Fruit fly (Drosophila melanogaster) whole organism, adult: ENCODE data around the gene east.

ENCODE experiments used
- CG11617 ChIP-seq: fragments of 200-800 bp; sonication (Bioruptor generic); optimal IDR thresholded peaks from 2 replicates; lab custom pipeline; 2017; ENCODE audit warnings: mild to moderate bottlenecking, missing biosample characterization, missing genetic modification reagents, missing genetic modification characterization
- CG12768 ChIP-seq: fragments of 200-800 bp; sonication (Bioruptor generic); optimal IDR thresholded peaks from 2 replicates; lab custom pipeline; 2017; ENCODE audit warnings: missing biosample characterization, missing genetic modification characterization, mild to moderate bottlenecking, moderate library complexity, missing genetic modification reagents
- CG14711 ChIP-seq: fragments of 200-800 bp; sonication (Bioruptor generic); optimal IDR thresholded peaks from 2 replicates; lab custom pipeline; 2018; ENCODE audit warnings: missing biosample characterization, mild to moderate bottlenecking, missing genetic modification characterization, moderate library complexity
- CG1620 ChIP-seq: fragments of 200-800 bp; sonication (Bioruptor generic); optimal IDR thresholded peaks from 2 replicates; lab custom pipeline; 2016; ENCODE audit warnings: missing biosample characterization, missing genetic modification characterization
- CG33017 ChIP-seq: fragments of 200-800 bp; sonication (Bioruptor generic); optimal IDR thresholded peaks from 2 replicates; lab custom pipeline; 2018; ENCODE audit warnings: missing biosample characterization, mild to moderate bottlenecking, missing genetic modification characterization, moderate library complexity
- CG5204 ChIP-seq: fragments of 200-800 bp; sonication (Bioruptor generic); optimal IDR thresholded peaks from 2 replicates; lab custom pipeline; 2016; ENCODE audit warnings: missing biosample characterization, missing genetic modification characterization
- CG7045 ChIP-seq: fragments of 200-800 bp; sonication (Bioruptor generic); optimal IDR thresholded peaks from 2 replicates; lab custom pipeline; 2017; ENCODE audit warnings: missing biosample characterization, mild to moderate bottlenecking, missing genetic modification characterization
- CG7101 ChIP-seq: fragments of 200-800 bp; sonication (Bioruptor generic); optimal IDR thresholded peaks from 2 replicates; lab custom pipeline; 2018; ENCODE audit warnings: missing biosample characterization, mild to moderate bottlenecking, missing genetic modification characterization, moderate library complexity
- Clk ChIP-seq: fragments of 200-800 bp; sonication (Bioruptor generic); optimal IDR thresholded peaks from 2 replicates; lab custom pipeline; 2017; ENCODE audit warnings: missing biosample characterization, missing genetic modification characterization
- Crg-1 ChIP-seq: fragments of 200-800 bp; sonication (Bioruptor generic); optimal IDR thresholded peaks from 2 replicates; lab custom pipeline; 2016; ENCODE audit warnings: missing biosample characterization, missing genetic modification characterization
- Hr96 ChIP-seq: fragments of 200-800 bp; sonication (Bioruptor generic); optimal IDR thresholded peaks from 2 replicates; lab custom pipeline; 2016; ENCODE audit warnings: missing biosample characterization, missing genetic modification characterization
- Mnt ChIP-seq: fragments of 200-800 bp; sonication (Bioruptor generic); optimal IDR thresholded peaks from 2 replicates; lab custom pipeline; 2016; ENCODE audit warnings: missing biosample characterization, mild to moderate bottlenecking, missing genetic modification characterization
- bab1 ChIP-seq: fragments of 200-800 bp; sonication (Bioruptor generic); optimal IDR thresholded peaks from 3 replicates; lab custom pipeline; 2019; ENCODE audit warnings: missing biosample characterization, mild to moderate bottlenecking, missing genetic modification characterization, moderate library complexity
- cic ChIP-seq: fragments of 200-800 bp; sonication (Bioruptor generic); optimal IDR thresholded peaks from 2 replicates; lab custom pipeline; 2017; ENCODE audit warnings: missing biosample characterization, mild to moderate bottlenecking, missing genetic modification characterization, moderate library complexity
- cnc ChIP-seq, 2 experiments: fragments of >200 bp; optimal IDR thresholded peaks; 2 replicates each; lab custom pipeline; 2017
- kay ChIP-seq: fragments of 200-800 bp; sonication (Bioruptor generic); peaks from one replicate; lab custom pipeline; 2016; ENCODE audit warnings: missing biosample characterization, missing genetic modification characterization, borderline replicate concordance
- ovo ChIP-seq: fragments of 200-800 bp; sonication (Bioruptor generic); optimal IDR thresholded peaks from 2 replicates; lab custom pipeline; 2016; ENCODE audit warnings: missing biosample characterization, missing genetic modification characterization
- pad ChIP-seq: fragments of 200-800 bp; sonication (Bioruptor generic); optimal IDR thresholded peaks from 3 replicates; lab custom pipeline; 2017; ENCODE audit warnings: missing biosample characterization, missing genetic modification characterization, mild to moderate bottlenecking, moderate library complexity, missing genetic modification reagents
- tj ChIP-seq: fragments of 200-800 bp; sonication (Bioruptor generic); optimal IDR thresholded peaks from 3 replicates; lab custom pipeline; 2017; ENCODE audit warnings: missing biosample characterization, mild to moderate bottlenecking, missing genetic modification characterization, moderate library complexity
- toe ChIP-seq: fragments of 200-800 bp; sonication (Bioruptor generic); optimal IDR thresholded peaks from 2 replicates; lab custom pipeline; 2016; ENCODE audit warnings: missing biosample characterization, missing genetic modification characterization

Gene east

DNA sequence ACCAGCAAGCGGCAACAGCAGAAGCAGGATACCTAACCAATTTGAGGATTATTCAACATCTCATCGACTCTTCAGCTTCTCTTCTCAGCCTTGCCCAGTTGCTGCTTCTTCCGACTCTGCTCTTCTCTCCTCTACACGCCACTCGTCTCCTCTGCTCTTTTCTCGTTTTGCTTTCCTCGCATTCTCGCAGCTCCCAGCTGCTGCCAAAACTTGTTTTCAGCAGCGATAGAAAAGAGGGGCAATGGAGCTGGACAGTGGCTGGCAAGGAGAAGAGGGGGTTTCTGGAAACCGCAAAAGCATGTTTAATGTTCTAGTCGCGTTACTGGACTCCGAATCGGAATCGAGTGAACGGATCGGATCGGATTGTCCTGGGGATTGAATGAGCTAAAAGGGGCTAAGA is 2.7 kb downstream of the east start:
- TF ChIP-seq CG11617 (GFP tag; lab: Kevin White, UChicago) (no peak), cnc (optimal IDR thresholded peaks at IDR 0.05; lab: Kevin White, UChicago) (no peak), Clk (no peak), cic (no peak), CG12768 (GFP tag; lab: Kevin White, UChicago) (no peak), kay (no peak), Mnt (GFP tag; lab: Kevin White, UChicago) (no peak), CG33017 (no peak), Hr96 (GFP tag; lab: Kevin White, UChicago) (no peak), CG1620 (no peak), CG7045 (no peak), tj (GFP tag; lab: Kevin White, UChicago) (no peak), ovo (GFP tag; lab: Kevin White, UChicago) (no peak), CG5204 (GFP tag; lab: Kevin White, UChicago) (no peak), bab1 (GFP tag; lab: Kevin White, UChicago) (no peak), toe (GFP tag; lab: Kevin White, UChicago) (no peak), pad (GFP tag; lab: Kevin White, UChicago) (no peak), Crg-1 (no peak), CG7101 (tag; lab: Kevin White, UChicago) (no peak), CG14711 (tag; lab: Kevin White, UChicago) (no peak)

DNA sequence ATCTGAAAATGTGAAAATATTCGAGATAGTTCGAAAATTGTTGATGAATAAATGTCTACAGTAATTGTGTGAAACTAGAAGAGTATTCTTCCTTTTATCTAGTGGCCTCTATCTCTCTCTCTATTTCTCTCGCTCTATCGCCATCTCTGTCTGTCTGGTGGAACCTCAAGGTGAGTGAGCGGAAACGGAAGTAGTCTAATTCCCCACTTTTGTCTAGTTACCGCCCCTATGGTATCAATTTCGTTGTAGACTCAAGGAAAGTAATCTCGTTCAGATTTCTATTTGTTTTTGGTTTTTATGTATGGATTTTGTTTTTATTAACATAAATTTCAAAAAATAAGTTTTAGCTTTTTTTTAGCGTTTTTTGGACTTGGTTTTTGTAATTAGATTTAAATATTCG is 14.2 kb downstream of the east start:
- TF ChIP-seq Clk, result no peak
- TF ChIP-seq Mnt (GFP tag; lab: Kevin White, UChicago), result no peak
- no peak for TF ChIP-seq CG12768 (GFP tag; lab: Kevin White, UChicago)
- TF ChIP-seq cic, result no peak
- TF ChIP-seq CG1620, result no peak
- TF ChIP-seq ovo (GFP tag; lab: Kevin White, UChicago), result no peak
- no peak for TF ChIP-seq kay
- no peak for TF ChIP-seq CG11617 (GFP tag; lab: Kevin White, UChicago)
- no peak for TF ChIP-seq CG14711 (tag; lab: Kevin White, UChicago)
- no peak for TF ChIP-seq cnc (optimal IDR thresholded peaks at IDR 0.05; lab: Kevin White, UChicago)
- TF ChIP-seq CG33017, result no peak
- TF ChIP-seq bab1 (GFP tag; lab: Kevin White, UChicago), result no peak
- no peak for TF ChIP-seq Crg-1
- TF ChIP-seq CG5204 (GFP tag; lab: Kevin White, UChicago), result no peak
- no peak for TF ChIP-seq CG7045
- no peak for TF ChIP-seq toe (GFP tag; lab: Kevin White, UChicago)
- no peak for TF ChIP-seq Hr96 (GFP tag; lab: Kevin White, UChicago)
- TF ChIP-seq pad (GFP tag; lab: Kevin White, UChicago), result no peak
- TF ChIP-seq CG7101 (tag; lab: Kevin White, UChicago), result no peak

DNA sequence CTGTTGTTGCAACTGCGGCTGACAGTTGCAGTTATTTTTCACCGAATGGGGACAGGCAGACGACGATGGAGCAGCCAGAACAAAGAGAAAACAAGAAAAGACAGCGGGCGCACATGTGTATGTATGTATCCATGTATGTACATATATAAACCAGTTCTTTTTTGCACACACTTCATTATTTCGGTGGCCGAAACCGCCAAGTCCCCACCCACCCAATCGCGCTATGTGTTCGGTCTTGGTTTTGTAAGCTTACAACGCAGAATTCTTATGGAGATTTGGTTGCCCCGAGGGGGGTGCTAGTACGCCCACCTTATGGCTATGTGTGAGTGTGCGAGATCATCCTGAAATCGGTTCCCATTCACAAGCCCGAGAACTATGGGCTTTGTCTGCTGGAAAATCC is 20.6 kb downstream of the east start:
- TF ChIP-seq kay (no peak), tj (GFP tag; lab: Kevin White, UChicago) (peak; percentile 92), Crg-1 (no peak), CG33017 (no peak), ovo (GFP tag; lab: Kevin White, UChicago) (no peak), bab1 (GFP tag; lab: Kevin White, UChicago) (no peak), cnc (optimal IDR thresholded peaks at IDR 0.05; lab: Kevin White, UChicago) (no peak)

DNA sequence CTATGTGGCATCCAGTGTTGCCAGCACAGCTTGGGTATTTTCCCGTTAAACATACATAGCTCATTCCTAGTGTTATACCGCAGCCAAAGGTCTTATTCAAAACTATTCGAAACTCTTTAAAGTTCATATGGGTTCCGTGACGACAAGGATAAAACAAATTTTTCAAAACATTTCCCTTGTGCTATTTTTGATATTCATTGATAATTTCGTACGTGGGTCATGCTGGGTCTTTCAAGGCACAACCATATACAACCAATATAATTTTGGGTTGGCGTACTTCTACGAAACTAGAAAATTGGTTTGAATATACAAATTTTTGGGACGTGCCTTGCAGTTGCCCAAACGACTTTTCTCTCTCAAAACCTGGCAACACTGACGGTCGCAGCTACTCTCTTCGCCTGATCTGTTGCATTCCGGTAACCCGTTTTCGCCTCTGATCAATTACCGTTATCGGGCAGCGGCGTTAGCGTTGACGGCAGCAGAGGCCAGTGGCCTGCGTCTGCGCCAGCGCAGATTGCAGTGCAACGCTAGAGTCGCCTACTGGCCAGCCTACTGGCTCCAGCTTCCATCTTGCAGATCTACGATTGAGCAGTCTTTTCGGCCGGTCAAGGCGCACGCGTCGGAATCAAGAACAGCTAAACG is 21.6 kb downstream of the east start:
- TF ChIP-seq ovo (GFP tag; lab: Kevin White, UChicago) (no peak), CG5204 (GFP tag; lab: Kevin White, UChicago) (no peak), Crg-1 (no peak), CG1620 (no peak), pad (GFP tag; lab: Kevin White, UChicago) (no peak), Mnt (GFP tag; lab: Kevin White, UChicago) (no peak), cic (no peak)

DNA sequence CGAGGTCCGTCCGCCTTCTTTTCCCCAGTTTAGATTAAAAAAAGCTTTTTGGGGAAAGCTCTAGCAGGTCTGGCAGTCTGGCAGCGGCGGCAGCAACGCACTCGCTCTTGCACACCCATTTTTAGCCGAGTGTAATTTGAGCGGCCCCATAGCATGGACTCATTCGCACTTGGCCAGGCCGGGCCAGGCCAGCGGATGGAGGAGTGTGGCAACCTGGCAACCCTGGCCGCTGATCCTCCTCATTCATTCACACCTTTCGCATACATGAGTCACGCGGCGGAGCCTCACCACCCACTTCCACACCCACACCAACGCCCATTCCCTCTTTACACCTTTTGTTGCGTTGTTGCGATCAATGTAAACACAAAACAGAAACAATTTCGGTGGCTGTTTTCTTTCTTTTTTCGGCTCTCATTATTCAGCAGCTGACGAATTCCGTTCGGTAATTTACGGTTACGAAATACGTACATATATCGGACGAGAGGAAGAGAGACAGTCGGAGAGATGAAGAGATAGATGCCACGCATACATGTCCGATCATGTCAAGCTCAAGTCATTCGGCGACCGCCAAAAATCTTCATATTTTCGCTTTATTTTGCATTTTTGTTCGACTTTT is 22.3 kb downstream of the east start:
- TF ChIP-seq CG14711 (tag; lab: Kevin White, UChicago) (peak; percentile 66), pad (GFP tag; lab: Kevin White, UChicago) (peak; percentile 35), CG1620 (no peak), tj (GFP tag; lab: Kevin White, UChicago) (peak; percentile 25)

DNA sequence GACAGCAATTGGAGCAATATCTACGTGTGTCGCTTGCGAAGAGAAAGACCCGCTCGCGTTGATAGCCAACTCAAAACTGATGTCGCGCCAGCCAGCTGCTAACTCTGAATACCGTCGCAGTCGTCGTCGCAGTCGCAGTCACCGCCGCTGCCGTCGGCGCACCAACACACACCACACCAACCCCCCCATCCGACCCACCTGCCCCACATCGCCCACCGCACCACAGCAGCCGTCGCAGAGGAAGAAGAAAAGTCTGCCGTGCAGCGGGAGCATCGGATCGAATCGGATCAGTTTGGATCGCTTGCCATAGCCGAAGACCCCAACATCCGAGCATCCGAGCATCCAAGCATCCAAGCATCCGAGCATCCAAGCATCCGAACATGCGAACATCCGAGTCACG is 25.7 kb downstream of the east start:
- TF ChIP-seq CG5204 (GFP tag; lab: Kevin White, UChicago), result no peak
- TF ChIP-seq CG7045, result no peak
- TF ChIP-seq cic, result no peak
- TF ChIP-seq tj (GFP tag; lab: Kevin White, UChicago), result no peak
- TF ChIP-seq CG11617 (GFP tag; lab: Kevin White, UChicago), result no peak
- TF ChIP-seq ovo (GFP tag; lab: Kevin White, UChicago), result no peak
- TF ChIP-seq cnc (optimal IDR thresholded peaks at IDR 0.05; lab: Kevin White, UChicago), result no peak
- TF ChIP-seq toe (GFP tag; lab: Kevin White, UChicago), result no peak
- TF ChIP-seq CG1620, result no peak
- no peak for TF ChIP-seq Hr96 (GFP tag; lab: Kevin White, UChicago)
- TF ChIP-seq Crg-1, result no peak
- TF ChIP-seq Clk, result no peak
- TF ChIP-seq pad (GFP tag; lab: Kevin White, UChicago), result no peak
- TF ChIP-seq bab1 (GFP tag; lab: Kevin White, UChicago), result no peak
